Fruit fly (Drosophila melanogaster) whole organism, embryonic: ENCODE measurements around the gene CG2909.

Experiments
- B-H1 ChIP-seq: fragments of 200-800 bp; sonication (Bioruptor generic); IDR thresholded peaks from 3 replicates; pipeline ENCODE4 v1.3.6; 2022; ENCODE audit warnings: missing biosample characterization, missing genetic modification characterization
- CG10366 ChIP-seq: fragments of 200-800 bp; sonication (Bioruptor generic); IDR thresholded peaks from 2 replicates; pipeline ENCODE4 v1.3.6; 2022; ENCODE audit warnings: missing biosample characterization, missing genetic modification characterization
- CG12071 ChIP-seq: fragments of 200-800 bp; sonication (Bioruptor generic); optimal IDR thresholded peaks from 3 replicates; lab custom pipeline; 2018; ENCODE audit warnings: missing biosample characterization, mild to moderate bottlenecking, missing genetic modification characterization
- CG12219 ChIP-seq: fragments of 200-800 bp; sonication (Bioruptor generic); optimal IDR thresholded peaks from 3 replicates; lab custom pipeline; 2018; ENCODE audit warnings: missing biosample characterization, mild to moderate bottlenecking, missing genetic modification characterization
- CG1233 ChIP-seq: fragments of 200-800 bp; sonication (Bioruptor generic); optimal IDR thresholded peaks from 4 replicates; lab custom pipeline; 2018; ENCODE audit warnings: missing biosample characterization, mild to moderate bottlenecking, missing genetic modification characterization
- CG13775 ChIP-seq: fragments of 200-800 bp; sonication (Bioruptor generic); optimal IDR thresholded peaks from 3 replicates; lab custom pipeline; 2017; ENCODE audit warnings: missing biosample characterization, mild to moderate bottlenecking, missing genetic modification characterization
- CG13894 ChIP-seq: fragments of 200-800 bp; sonication (Bioruptor generic); optimal IDR thresholded peaks from 3 replicates; lab custom pipeline; 2018; ENCODE audit warnings: missing biosample characterization, mild to moderate bottlenecking, missing genetic modification characterization, moderate library complexity
- CG14014 ChIP-seq: fragments of 200-800 bp; sonication (Bioruptor generic); IDR thresholded peaks from 2 replicates; pipeline ENCODE4 v1.3.6; 2022; ENCODE audit warnings: missing biosample characterization, missing genetic modification characterization
- CG14667 ChIP-seq: fragments of 200-800 bp; sonication (Bioruptor generic); IDR thresholded peaks from 2 replicates; pipeline ENCODE4 v1.3.6; 2022; ENCODE audit warnings: missing biosample characterization, missing genetic modification characterization
- CG14860 ChIP-seq: fragments of 200-800 bp; sonication (Bioruptor generic); IDR thresholded peaks from 3 replicates; pipeline ENCODE4 v1.3.6; 2022; ENCODE audit warnings: missing biosample characterization, missing genetic modification characterization; ENCODE audit not compliant: partially characterized antibody
- CG17361 ChIP-seq: fragments of 200-800 bp; sonication (Bioruptor generic); IDR thresholded peaks from 3 replicates; pipeline ENCODE4 v1.3.6; 2022; ENCODE audit warnings: missing biosample characterization, missing genetic modification characterization
- CG2712 ChIP-seq: fragments of 200-800 bp; optimal IDR thresholded peaks from 3 replicates; lab custom pipeline; 2019; ENCODE audit warnings: missing biosample characterization, mild to moderate bottlenecking, missing genetic modification characterization, moderate library complexity
- CG2889 ChIP-seq: fragments of 200-800 bp; sonication (Bioruptor generic); IDR thresholded peaks from 3 replicates; pipeline ENCODE4 v1.3.6; 2022; ENCODE audit warnings: missing biosample characterization, missing genetic modification characterization
- CG30403 ChIP-seq: fragments of 200-800 bp; sonication (Bioruptor generic); optimal IDR thresholded peaks from 3 replicates; lab custom pipeline; 2016; ENCODE audit warnings: missing biosample characterization, missing genetic modification characterization
- CG3281 ChIP-seq: fragments of 200-800 bp; sonication (Bioruptor generic); optimal IDR thresholded peaks from 3 replicates; lab custom pipeline; 2017; ENCODE audit warnings: missing biosample characterization, mild to moderate bottlenecking, missing genetic modification characterization
- CG43689 ChIP-seq: fragments of 200-800 bp; sonication (Bioruptor generic); IDR thresholded peaks from 2 replicates; pipeline ENCODE4 v1.3.6; 2022; ENCODE audit warnings: missing biosample characterization, missing genetic modification characterization
- CG5180 ChIP-seq: fragments of 200-800 bp; sonication (Bioruptor generic); optimal IDR thresholded peaks from 3 replicates; lab custom pipeline; 2017; ENCODE audit warnings: missing biosample characterization, missing genetic modification characterization, mild to moderate bottlenecking, moderate library complexity, missing genetic modification reagents
- CG8478 ChIP-seq: fragments of >200 bp; optimal IDR thresholded peaks from 2 replicates; lab custom pipeline; 2018
- CTCF ChIP-seq: fragments of 200-800 bp; sonication (Bioruptor generic); optimal IDR thresholded peaks from 2 replicates; lab custom pipeline; 2017; ENCODE audit warnings: missing biosample characterization, mild to moderate bottlenecking, missing genetic modification characterization, moderate library complexity
- D ChIP-seq, 2 experiments: fragments of 200-800 bp in 1 of 2; fragments of >200 bp in 1 of 2; sonication (Bioruptor generic) in 1 of 2; optimal IDR thresholded peaks; 2 replicates in 1 of 2; 3 replicates in 1 of 2; lab custom pipeline; 2017; ENCODE audit warnings: mild to moderate bottlenecking in 1 of 2, missing biosample characterization in 1 of 2, missing genetic modification characterization in 1 of 2, missing genetic modification reagents in 1 of 2
- Deaf1 ChIP-seq: fragments of 200-800 bp; optimal IDR thresholded peaks from 3 replicates; lab custom pipeline; 2019; ENCODE audit warnings: missing biosample characterization, mild to moderate bottlenecking, missing genetic modification characterization, moderate library complexity
- Dip3 ChIP-seq: fragments of 200-800 bp; sonication (Bioruptor generic); optimal IDR thresholded peaks from 3 replicates; lab custom pipeline; 2016; ENCODE audit warnings: missing biosample characterization, missing genetic modification characterization
- Dp ChIP-seq: fragments of 200-800 bp; sonication (Bioruptor generic); optimal IDR thresholded peaks from 2 replicates; lab custom pipeline; 2018; ENCODE audit warnings: missing biosample characterization, mild to moderate bottlenecking, missing genetic modification characterization, moderate library complexity
- E2f2 ChIP-seq: fragments of 200-800 bp; sonication (Bioruptor generic); IDR thresholded peaks from 2 replicates; pipeline ENCODE4 v1.3.6; 2022; ENCODE audit warnings: missing biosample characterization, missing genetic modification characterization
- Ets97D ChIP-seq: fragments of 200-800 bp; sonication (Bioruptor generic); optimal IDR thresholded peaks from 3 replicates; lab custom pipeline; 2016; ENCODE audit warnings: missing biosample characterization, missing genetic modification characterization
- NFAT ChIP-seq: fragments of 200-800 bp; sonication (Bioruptor generic); IDR thresholded peaks from 2 replicates; pipeline ENCODE4 v1.3.6; 2022; ENCODE audit warnings: missing biosample characterization, missing genetic modification characterization
- Nf-YC ChIP-seq: fragments of 200-800 bp; optimal IDR thresholded peaks from 3 replicates; lab custom pipeline; 2019; ENCODE audit warnings: missing biosample characterization, mild to moderate bottlenecking, missing genetic modification characterization, moderate library complexity
- Opbp ChIP-seq: fragments of 200-800 bp; sonication (Bioruptor generic); IDR thresholded peaks from 3 replicates; pipeline ENCODE4 v1.3.6; 2022; ENCODE audit warnings: missing biosample characterization, missing genetic modification characterization; ENCODE audit not compliant: partially characterized antibody
- PHDP ChIP-seq: fragments of 200-800 bp; sonication (Bioruptor generic); optimal IDR thresholded peaks from 3 replicates; lab custom pipeline; 2018; ENCODE audit warnings: missing biosample characterization, mild to moderate bottlenecking, missing genetic modification characterization, moderate library complexity
- Sry-β ChIP-seq: fragments of 200-800 bp; sonication (Bioruptor generic); optimal IDR thresholded peaks from 2 replicates; lab custom pipeline; 2018; ENCODE audit warnings: missing biosample characterization, mild to moderate bottlenecking, missing genetic modification characterization, moderate library complexity
- Trl ChIP-seq, 3 experiments: fragments of >200 bp in 2 of 3; fragments of 200-800 bp in 1 of 3; sonication (Bioruptor generic) in 1 of 3; optimal IDR thresholded peaks; 2 replicates in 1 of 3; 3 replicates in 2 of 3; lab custom pipeline; 2016 to 2017; ENCODE audit warnings: missing biosample characterization in 1 of 3, missing genetic modification characterization in 1 of 3
- abd-A ChIP-seq: fragments of 200-800 bp; sonication (Bioruptor generic); optimal IDR thresholded peaks from 3 replicates; lab custom pipeline; 2019; ENCODE audit warnings: missing biosample characterization, mild to moderate bottlenecking, missing genetic modification characterization, moderate library complexity
- cg ChIP-seq: fragments of 200-800 bp; sonication (Bioruptor generic); optimal IDR thresholded peaks from 3 replicates; lab custom pipeline; 2019; ENCODE audit warnings: missing biosample characterization, mild to moderate bottlenecking, missing genetic modification characterization, moderate library complexity
- crol ChIP-seq: fragments of 200-800 bp; sonication (Bioruptor generic); IDR thresholded peaks from 2 replicates; pipeline ENCODE4 v1.3.6; 2022; ENCODE audit warnings: missing biosample characterization, missing genetic modification characterization
- dimm ChIP-seq: fragments of 200-800 bp; sonication (Bioruptor generic); IDR thresholded peaks from 2 replicates; pipeline ENCODE4 v1.3.6; 2022; ENCODE audit warnings: missing biosample characterization, missing genetic modification characterization
- dm ChIP-seq: fragments of 200-800 bp; sonication (Bioruptor generic); optimal IDR thresholded peaks from 3 replicates; lab custom pipeline; 2016; ENCODE audit warnings: missing biosample characterization, missing genetic modification characterization
- gcm2 ChIP-seq: fragments of 200-800 bp; sonication (Bioruptor generic); optimal IDR thresholded peaks from 2 replicates; lab custom pipeline; 2016; ENCODE audit warnings: missing biosample characterization, missing genetic modification characterization
- h ChIP-seq: fragments of >200 bp; optimal IDR thresholded peaks from 2 replicates; lab custom pipeline; 2017
- ken ChIP-seq: fragments of 200-800 bp; sonication (Bioruptor generic); IDR thresholded peaks from 3 replicates; pipeline ENCODE4 v1.3.6; 2022; ENCODE audit warnings: missing biosample characterization, missing genetic modification characterization
- knrl ChIP-seq: fragments of 200-800 bp; sonication (Bioruptor generic); IDR thresholded peaks from 3 replicates; pipeline ENCODE4 v1.3.6; 2022; ENCODE audit warnings: missing biosample characterization, missing genetic modification characterization; ENCODE audit not compliant: partially characterized antibody
- p53 ChIP-seq: fragments of 200-800 bp; sonication (Bioruptor generic); optimal IDR thresholded peaks from 2 replicates; lab custom pipeline; 2016; ENCODE audit warnings: missing biosample characterization, missing genetic modification characterization
- pan ChIP-seq, 4 experiments: fragments of >200 bp in 3 of 4; fragments of 200-800 bp in 1 of 4; sonication (Bioruptor generic) in 1 of 4; optimal IDR thresholded peaks in 3 of 4; IDR thresholded peaks in 1 of 4; 2 replicates each; pipeline versions ENCODE4 v1.3.6 to Lab custom; 2017 to 2022; ENCODE audit warnings: missing biosample characterization in 2 of 4, missing genetic modification characterization in 2 of 4, mixed read lengths in 1 of 4
- pfk ChIP-seq: fragments of 200-800 bp; sonication (Bioruptor generic); optimal IDR thresholded peaks from 2 replicates; lab custom pipeline; 2018; ENCODE audit warnings: missing biosample characterization, mild to moderate bottlenecking, missing genetic modification characterization, moderate library complexity
- scrt ChIP-seq: fragments of 200-800 bp; sonication (Bioruptor generic); optimal IDR thresholded peaks from 2 replicates; lab custom pipeline; 2018; ENCODE audit warnings: missing biosample characterization, mild to moderate bottlenecking, missing genetic modification characterization, moderate library complexity
- slbo ChIP-seq: fragments of 200-800 bp; sonication (Bioruptor generic); IDR thresholded peaks from 2 replicates; pipeline ENCODE4 v1.3.6; 2022; ENCODE audit warnings: missing biosample characterization, missing genetic modification characterization
- tx ChIP-seq: fragments of 200-800 bp; sonication (Bioruptor generic); optimal IDR thresholded peaks from 2 replicates; lab custom pipeline; 2016; ENCODE audit warnings: missing biosample characterization, missing genetic modification characterization
- vnd ChIP-seq: fragments of 200-800 bp; sonication (Bioruptor generic); IDR thresholded peaks from 3 replicates; pipeline ENCODE4 v1.3.6; 2022; ENCODE audit warnings: missing biosample characterization, missing genetic modification characterization; ENCODE audit not compliant: partially characterized antibody

The CG2909 gene

DNA sequence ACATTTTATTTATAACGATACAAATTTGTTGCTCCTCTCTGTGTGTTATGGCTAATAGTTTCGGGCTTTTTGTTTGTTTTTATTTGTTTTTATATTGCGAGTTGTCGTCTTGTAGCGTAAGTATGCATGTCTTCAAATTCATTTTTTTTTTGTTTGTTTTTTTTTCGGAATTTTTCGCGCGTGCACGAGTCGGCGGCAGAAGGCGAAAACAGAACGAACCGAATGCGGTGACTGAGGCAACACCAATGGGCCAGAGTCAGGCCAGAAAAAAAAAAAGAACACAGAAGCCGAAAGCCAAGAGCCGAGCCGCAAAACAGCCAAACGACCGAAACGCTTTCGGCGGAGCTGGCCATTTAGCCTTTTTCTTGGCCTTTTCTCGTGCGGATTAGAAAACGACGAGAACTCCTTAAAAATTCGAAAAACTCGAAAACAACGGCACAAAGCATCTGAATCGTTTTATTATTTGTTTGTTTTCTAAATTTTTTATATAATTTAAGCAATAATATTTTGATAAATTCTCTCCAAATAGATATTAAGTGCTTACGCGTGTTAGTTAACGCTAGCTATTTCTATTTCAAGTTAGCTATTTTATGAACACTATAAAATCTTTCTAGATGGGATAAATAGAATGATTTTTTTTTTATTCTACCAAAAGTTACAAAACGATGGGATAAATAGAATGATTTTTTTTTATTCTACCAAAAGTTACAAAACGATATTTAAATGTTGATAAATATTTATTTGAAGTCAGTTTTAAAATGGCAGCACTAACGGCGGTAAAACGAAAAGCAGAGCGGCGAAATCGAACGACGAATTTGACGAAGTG lies 36.1 kb upstream of the CG2909 start (continued):
- no peak for TF ChIP-seq Ets97D (GFP tag; lab: Kevin White, UChicago)
- TF ChIP-seq CG13775, result peak; percentile 8
- no peak for TF ChIP-seq D (optimal IDR thresholded peaks at IDR 0.05; lab: Kevin White, UChicago)
- no peak for TF ChIP-seq D (GFP tag; optimal IDR thresholded peaks at IDR 0.05; lab: Kevin White, UChicago)
- TF ChIP-seq Deaf1, result peak; percentile 86
- no peak for TF ChIP-seq CG14014 (GFP tag; lab: Robert Waterston, UW)
- peak; percentile 27 for TF ChIP-seq CG30403 (GFP tag; lab: Kevin White, UChicago)
- no peak for TF ChIP-seq h (lab: Kevin White, UChicago)
- TF ChIP-seq ken (GFP tag; lab: Robert Waterston, UW), result no peak
- TF ChIP-seq pan (optimal IDR thresholded peaks at IDR 0.05; lab: Kevin White, UChicago), result no peak
- no peak for TF ChIP-seq pan (GFP tag; optimal IDR thresholded peaks at IDR 0.05 in 1 of 2, IDR thresholded peaks at IDR 0.05 in 1 of 2)
- TF ChIP-seq abd-A (tag; lab: Kevin White, UChicago), result no peak
- TF ChIP-seq Opbp (GFP tag; lab: Robert Waterston, UW), result no peak
- TF ChIP-seq CG12219 (GFP tag; lab: Kevin White, UChicago), result no peak
- TF ChIP-seq Dip3 (GFP tag; lab: Kevin White, UChicago), result no peak
- no peak for TF ChIP-seq gcm2
- TF ChIP-seq vnd (GFP tag; lab: Robert Waterston, UW), result no peak
- TF ChIP-seq PHDP (tag; lab: Kevin White, UChicago), result no peak
- peak; percentile 80 for TF ChIP-seq Sry-β (GFP tag; lab: Kevin White, UChicago)
- no peak for TF ChIP-seq CG5180
- no peak for TF ChIP-seq B-H1 (GFP tag; lab: Robert Waterston, UW)
- TF ChIP-seq CG10366 (GFP tag; lab: Robert Waterston, UW), result no peak
- TF ChIP-seq CTCF, result no peak
- TF ChIP-seq tx (GFP tag; lab: Kevin White, UChicago), result no peak
- no peak for TF ChIP-seq dm (GFP tag; lab: Kevin White, UChicago)
- TF ChIP-seq CG13894, result no peak
- TF ChIP-seq CG14667 (GFP tag; lab: Robert Waterston, UW), result no peak
- no peak for TF ChIP-seq p53 (GFP tag; lab: Kevin White, UChicago)
- TF ChIP-seq CG14860 (GFP tag; lab: Robert Waterston, UW), result no peak
- TF ChIP-seq slbo (GFP tag; lab: Robert Waterston, UW), result no peak
- no peak for TF ChIP-seq CG12071
- no peak; the same call in 2 of the 3 replicates for TF ChIP-seq CG17361 (GFP tag; lab: Robert Waterston, UW)
- no peak for TF ChIP-seq CG3281 (GFP tag; lab: Kevin White, UChicago)
- no peak for TF ChIP-seq CG8478 (lab: Kevin White, UChicago)

dm6 chrX:10290761-10291041 lies 35.6 kb upstream of the CG2909 start:
- TF ChIP-seq knrl (no peak), Nf-YC (no peak), pfk (GFP tag; lab: Kevin White, UChicago) (peak; percentile 96), CG2889 (GFP tag; lab: Robert Waterston, UW) (no peak), Trl (optimal IDR thresholded peaks at IDR 0.05; lab: Kevin White, UChicago) (peak; percentile 2 to 21), Trl (GFP tag; optimal IDR thresholded peaks at IDR 0.05; lab: Kevin White, UChicago) (no peak), scrt (GFP tag; lab: Kevin White, UChicago) (peak; percentile 81), CG1233 (GFP tag; lab: Kevin White, UChicago) (no peak), cg (GFP tag; lab: Kevin White, UChicago) (peak; percentile 40), CG2712 (no peak), crol (peak; percentile 28; the same call in 1 of the 2 replicates), NFAT (GFP tag; lab: Robert Waterston, UW) (no peak), CG43689 (GFP tag; lab: Robert Waterston, UW) (no peak), Dp (GFP tag; lab: Kevin White, UChicago) (peak; percentile 2), dimm (no peak), E2f2 (GFP tag; lab: Robert Waterston, UW) (peak; percentile 27; the same call in 1 of the 2 replicates)
